Worm (Caenorhabditis elegans): Measurements from ENCODE around the gene srm-3.

The srm-3 gene

ce11 chrIV:9678007-9678406, 29.2 kb downstream of the srm-3 start:
- TF ChIP-seq snpc-4 (GFP tag; optimal IDR thresholded peaks at IDR 0.05), result no peak
- no peak for TF ChIP-seq snpc-4 (tag; optimal IDR thresholded peaks at IDR 0.05)

- TF ChIP-seq nhr-120 (GFP tag; IDR thresholded peaks at IDR 0.05) (no peak), sdz-38 (tag; optimal IDR thresholded peaks at IDR 0.05) (no peak), xnd-1 (tag; optimal IDR thresholded peaks at IDR 0.05) (no peak), ZK185.1 (tag; optimal IDR thresholded peaks at IDR 0.05; ENCODE audit: poor library complexity, severe bottlenecking) (no peak), chd-7 (tag; optimal IDR thresholded peaks at IDR 0.05) (no peak), lin-40 (tag; optimal IDR thresholded peaks at IDR 0.05) (no peak), ceh-58 (GFP tag; IDR thresholded peaks at IDR 0.05) (no peak), unc-62 (GFP tag; optimal IDR thresholded peaks at IDR 0.05) (no peak), cebp-2 (GFP tag; IDR thresholded peaks at IDR 0.05) (no peak)
Observed at ce11 chrIV:9679296-9679695, 30.5 kb downstream of the srm-3 start.

- TF ChIP-seq gei-17 (GFP tag; optimal IDR thresholded peaks at IDR 0.05) (no peak), chd-7 (tag; optimal IDR thresholded peaks at IDR 0.05) (no peak), mxl-1 (tag; optimal IDR thresholded peaks at IDR 0.05) (no peak), ceh-91 (GFP tag; IDR thresholded peaks at IDR 0.05) (no peak), ceh-100 (GFP tag; IDR thresholded peaks at IDR 0.05) (no peak), sea-2 (GFP tag; IDR thresholded peaks at IDR 0.05) (no peak), ceh-40 (GFP tag; IDR thresholded peaks at IDR 0.05) (no peak), cebp-2 (GFP tag; IDR thresholded peaks at IDR 0.05) (no peak), ccch-3 (GFP tag; optimal IDR thresholded peaks at IDR 0.05) (no peak)
Observed at ce11 chrIV:9680841-9681240, 32.1 kb downstream of the srm-3 start, which contains the start of gene ins-8. ins-8 (minus strand) TSS chrIV:9680941.

- TF ChIP-seq lir-1 (GFP tag; conservative IDR thresholded peaks at IDR 0.05) (no peak), ekl-4 (GFP tag; IDR thresholded peaks at IDR 0.05) (no peak), madf-10 (tag; optimal IDR thresholded peaks at IDR 0.05) (no peak), die-1 (tag; optimal IDR thresholded peaks at IDR 0.05) (no peak), lin-35 (GFP tag; optimal IDR thresholded peaks at IDR 0.05) (no peak), ztf-22 (GFP tag; optimal IDR thresholded peaks at IDR 0.05) (peak; percentile 48), ets-4 (GFP tag; optimal IDR thresholded peaks at IDR 0.05) (peak; percentile 82), T07F8.4 (tag; optimal IDR thresholded peaks at IDR 0.05) (no peak), lin-26 (GFP tag; IDR thresholded peaks at IDR 0.05) (no peak), snpc-1.1 (tag; optimal IDR thresholded peaks at IDR 0.05; ENCODE audit: insufficient read depth) (no peak), F52B5.7 (tag; optimal IDR thresholded peaks at IDR 0.05) (no peak), nhr-80 (tag; optimal IDR thresholded peaks at IDR 0.05) (peak; percentile 86), unc-62 (GFP tag; optimal IDR thresholded peaks at IDR 0.05) (peak; percentile 70), akir-1 (GFP tag; optimal IDR thresholded peaks at IDR 0.05) (no peak)
Observed at ce11 chrIV:9682514-9682913, 33.7 kb downstream of the srm-3 start, which contains the start of gene ins-7. ins-7 (minus strand) TSS chrIV:9682845.

ce11 chrIV:9683433-9683832, 34.7 kb downstream of the srm-3 start, which contains the start of the genes htas-1 and ZK1251.3:
htas-1 (minus strand) TSS chrIV:9683533.
ZK1251.3 (plus strand) TSS chrIV:9683658.
- TF ChIP-seq F23B12.7 (tag; optimal IDR thresholded peaks at IDR 0.05; ENCODE audit: insufficient read depth), result no peak
- no peak for TF ChIP-seq hmg-20 (GFP tag; IDR thresholded peaks at IDR 0.05)
- no peak for TF ChIP-seq efl-1 (GFP tag; optimal IDR thresholded peaks at IDR 0.05)
- no peak for TF ChIP-seq lin-40 (tag; optimal IDR thresholded peaks at IDR 0.05)
- TF ChIP-seq atf-7 (tag; optimal IDR thresholded peaks at IDR 0.05), result no peak
- no peak for TF ChIP-seq egl-18 (GFP tag; IDR thresholded peaks at IDR 0.05)
- no peak for TF ChIP-seq attf-3 (GFP tag; conservative IDR thresholded peaks at IDR 0.05)
- TF ChIP-seq rpc-1 (optimal IDR thresholded peaks at IDR 0.05), result no peak
- no peak for TF ChIP-seq rpc-1 (tag; optimal IDR thresholded peaks at IDR 0.05)
- no peak for TF ChIP-seq mes-4 (tag; optimal IDR thresholded peaks at IDR 0.05)
- no peak for TF ChIP-seq ztf-6 (GFP tag; IDR thresholded peaks at IDR 0.05)
- TF ChIP-seq B0261.1 (tag; optimal IDR thresholded peaks at IDR 0.05), result no peak
- no peak for TF ChIP-seq Y53F4B.3 (GFP tag; IDR thresholded peaks at IDR 0.05)
- no peak for TF ChIP-seq B0019.2 (GFP tag; conservative IDR thresholded peaks at IDR 0.05)
- no peak for TF ChIP-seq egrh-3 (GFP tag; IDR thresholded peaks at IDR 0.05)
- no peak for TF ChIP-seq ceh-91 (GFP tag; IDR thresholded peaks at IDR 0.05)

Data from whole organism, young adult.